Fruit fly (Drosophila melanogaster): ENCODE measurements around the gene SdhD.

SdhD gene

DNA sequence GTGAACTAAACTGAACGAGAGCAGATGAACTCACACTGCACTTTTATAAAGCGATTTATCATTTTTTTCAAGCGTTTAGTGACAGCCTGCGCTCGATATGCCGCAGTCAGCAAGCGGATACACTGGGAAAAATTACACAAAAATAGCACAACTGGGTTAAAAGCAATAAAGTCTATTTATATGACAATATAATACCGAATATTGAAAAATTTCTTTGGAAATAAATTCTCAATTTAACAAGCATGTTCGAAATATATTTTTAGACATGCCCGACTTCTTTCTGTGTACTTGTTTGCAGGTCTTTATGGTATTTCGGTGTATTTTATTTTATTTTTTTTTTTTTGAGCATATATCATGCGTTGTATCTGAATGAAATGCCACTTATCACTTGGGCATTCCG, 46.5 kb downstream of the SdhD start (continued):
- TF ChIP-seq D19B (GFP tag; optimal IDR thresholded peaks at IDR 0.05) = no peak
- peak; percentile 56 for TF ChIP-seq CG1233 (GFP tag; optimal IDR thresholded peaks at IDR 0.05)
- no peak for TF ChIP-seq crp (GFP tag; optimal IDR thresholded peaks at IDR 0.05)
- peak; percentile 39 for TF ChIP-seq CG2120 (GFP tag; optimal IDR thresholded peaks at IDR 0.05)
- peak; percentile 43 for TF ChIP-seq CG16863 (GFP tag; optimal IDR thresholded peaks at IDR 0.05)
- TF ChIP-seq Dbx (GFP tag; IDR thresholded peaks at IDR 0.05) = no peak
- peak; percentile 5 for TF ChIP-seq sug (tag; optimal IDR thresholded peaks at IDR 0.05)
- TF ChIP-seq Nf-YC (tag; optimal IDR thresholded peaks at IDR 0.05) = no peak
- TF ChIP-seq nmo (GFP tag; optimal IDR thresholded peaks at IDR 0.05) = peak; percentile 78
- no peak for TF ChIP-seq CG6791 (GFP tag; IDR thresholded peaks at IDR 0.05; ENCODE audit: partially characterized antibody)
- TF ChIP-seq CG5953 (GFP tag; IDR thresholded peaks at IDR 0.05) = peak; percentile 34; the same call in 1 of the 2 replicates
- no peak for TF ChIP-seq jumu (GFP tag; optimal IDR thresholded peaks at IDR 0.05)
- TF ChIP-seq D19A (tag; optimal IDR thresholded peaks at IDR 0.05) = peak; percentile 59
- 0 out of 2 replicates have a peak, but pooled peaks have one; percentile 21 for TF ChIP-seq CG6689 (GFP tag; IDR thresholded peaks at IDR 0.05)
- TF ChIP-seq sim (GFP tag; IDR thresholded peaks at IDR 0.05) = no peak
- peak; percentile 2 for TF ChIP-seq CG12299 (tag; optimal IDR thresholded peaks at IDR 0.05)
- TF ChIP-seq lola (GFP tag; optimal IDR thresholded peaks at IDR 0.05) = peak in 1 of 3 experiments; percentile 66
- no peak for TF ChIP-seq CG17186 (GFP tag; optimal IDR thresholded peaks at IDR 0.05)
- peak; percentile 28 for TF ChIP-seq kay (GFP tag; optimal IDR thresholded peaks at IDR 0.05)
- no peak for TF ChIP-seq her (GFP tag; optimal IDR thresholded peaks at IDR 0.05)
- no peak for TF ChIP-seq CG6765 (GFP tag; optimal IDR thresholded peaks at IDR 0.05)
- 0 out of 3 replicates have a peak, but pooled peaks have one; percentile 19 for TF ChIP-seq Aef1 (GFP tag; IDR thresholded peaks at IDR 0.05)
- TF ChIP-seq fu2 (GFP tag; optimal IDR thresholded peaks at IDR 0.05) = peak; percentile 7
- TF ChIP-seq CG11093 (GFP tag; IDR thresholded peaks at IDR 0.05) = no peak
- TF ChIP-seq CG1024 (GFP tag; IDR thresholded peaks at IDR 0.05) = 0 out of 2 replicates have a peak, but pooled peaks have one; percentile 18
- peak; percentile 1 for TF ChIP-seq run (tag; optimal IDR thresholded peaks at IDR 0.05)
- TF ChIP-seq CG10267 (tag; optimal IDR thresholded peaks at IDR 0.05) = peak; percentile 55
- no peak for TF ChIP-seq CG2116 (GFP tag; optimal IDR thresholded peaks at IDR 0.05)
- TF ChIP-seq Bteb2 (GFP tag; optimal IDR thresholded peaks at IDR 0.05) = peak; percentile 50
- TF ChIP-seq Tbp (GFP tag; optimal IDR thresholded peaks at IDR 0.05) = no peak
- no peak for TF ChIP-seq ash1 (GFP tag; optimal IDR thresholded peaks at IDR 0.05)
- TF ChIP-seq CG1832 (GFP tag; optimal IDR thresholded peaks at IDR 0.05) = no peak
- TF ChIP-seq btn (GFP tag; optimal IDR thresholded peaks at IDR 0.05) = peak; percentile 26
- peak; percentile 24; the same call in 1 of the 2 replicates for TF ChIP-seq stc (GFP tag; IDR thresholded peaks at IDR 0.05)
- peak; percentile 1 for TF ChIP-seq Hmr (GFP tag; optimal IDR thresholded peaks at IDR 0.05)
- peak; percentile 75 for TF ChIP-seq CG12391 (tag; optimal IDR thresholded peaks at IDR 0.05)
- TF ChIP-seq sc (optimal IDR thresholded peaks at IDR 0.05) = no peak
- TF ChIP-seq sc (GFP tag; optimal IDR thresholded peaks at IDR 0.05) = peak; percentile 56
- no peak for TF ChIP-seq caup (GFP tag; optimal IDR thresholded peaks at IDR 0.05; ENCODE audit: severe bottlenecking)
- peak; percentile 41 for TF ChIP-seq Atf3 (GFP tag; optimal IDR thresholded peaks at IDR 0.05)
- TF ChIP-seq gsb (GFP tag; IDR thresholded peaks at IDR 0.05) = no peak
- TF ChIP-seq Atf6 (GFP tag; IDR thresholded peaks at IDR 0.05) = peak; percentile 53; the same call in 1 of the 2 replicates
- peak; percentile 18 for TF ChIP-seq CG3065 (GFP tag; optimal IDR thresholded peaks at IDR 0.05)
- TF ChIP-seq dimm (GFP tag; IDR thresholded peaks at IDR 0.05) = 0 out of 2 replicates have a peak, but pooled peaks have one; percentile 12
- TF ChIP-seq CG42726 (GFP tag; IDR thresholded peaks at IDR 0.05; ENCODE audit: partially characterized antibody) = no peak
- TF ChIP-seq CG9215 (GFP tag; IDR thresholded peaks at IDR 0.05) = peak; percentile 20; the same call in 1 of the 2 replicates
- peak; percentile 70 for TF ChIP-seq CG30403 (GFP tag; optimal IDR thresholded peaks at IDR 0.05)
- no peak for TF ChIP-seq Hey (tag; optimal IDR thresholded peaks at IDR 0.05)
- TF ChIP-seq CG4854 (GFP tag; optimal IDR thresholded peaks at IDR 0.05) = no peak
- TF ChIP-seq Rx (GFP tag; IDR thresholded peaks at IDR 0.05) = 0 out of 2 replicates have a peak, but pooled peaks have one; percentile 13
- TF ChIP-seq lmd (GFP tag; IDR thresholded peaks at IDR 0.05) = 0 out of 2 replicates have a peak, but pooled peaks have one; percentile 13

All from whole organism, embryonic.